Worm (Caenorhabditis elegans) whole organism, early embryonic: Measurements from ENCODE around the gene W03G11.4.

Experiments
- F13C5.2 ChIP-seq: sonication (generic microtip); optimal IDR thresholded peaks from 2 replicates; lab custom pipeline; 2017; ENCODE audit warnings: mild to moderate bottlenecking, missing genetic modification characterization, inconsistent platforms, missing compliant biosample characterization
- aly-1 ChIP-seq: sonication (generic microtip); optimal IDR thresholded peaks from 2 replicates; lab custom pipeline; 2016; ENCODE audit warnings: missing genetic modification characterization, missing compliant biosample characterization
- ama-1 ChIP-seq: fragments of 150-350 bp; optimal IDR thresholded peaks from 2 replicates; lab custom pipeline; 2014
- hnd-1 ChIP-seq: sonication (generic microtip); optimal IDR thresholded peaks from 2 replicates; lab custom pipeline; 2016; ENCODE audit warnings: missing genetic modification characterization, missing compliant biosample characterization
- pes-1 ChIP-seq: fragments of 200-800 bp; sonication (Bioruptor generic); IDR thresholded peaks from 2 replicates; pipeline ENCODE4 v1.3.6; 2022; ENCODE audit warnings: missing genetic modification reagents, missing genetic modification characterization, missing compliant biosample characterization
- scrt-1 ChIP-seq: fragments of 200-800 bp; sonication (Bioruptor generic); IDR thresholded peaks from 2 replicates; pipeline ENCODE4 v1.3.6; 2022; ENCODE audit warnings: missing genetic modification characterization, missing compliant biosample characterization
- sea-1 ChIP-seq: fragments of 200-800 bp; sonication (Bioruptor generic); conservative IDR thresholded peaks from 2 replicates; pipeline ENCODE4 v1.3.6; 2022; ENCODE audit warnings: missing genetic modification characterization, missing compliant biosample characterization
- tra-4 ChIP-seq: sonication (generic microtip); optimal IDR thresholded peaks from 2 replicates; lab custom pipeline; 2017; ENCODE audit warnings: missing genetic modification characterization, missing compliant biosample characterization

DNA sequence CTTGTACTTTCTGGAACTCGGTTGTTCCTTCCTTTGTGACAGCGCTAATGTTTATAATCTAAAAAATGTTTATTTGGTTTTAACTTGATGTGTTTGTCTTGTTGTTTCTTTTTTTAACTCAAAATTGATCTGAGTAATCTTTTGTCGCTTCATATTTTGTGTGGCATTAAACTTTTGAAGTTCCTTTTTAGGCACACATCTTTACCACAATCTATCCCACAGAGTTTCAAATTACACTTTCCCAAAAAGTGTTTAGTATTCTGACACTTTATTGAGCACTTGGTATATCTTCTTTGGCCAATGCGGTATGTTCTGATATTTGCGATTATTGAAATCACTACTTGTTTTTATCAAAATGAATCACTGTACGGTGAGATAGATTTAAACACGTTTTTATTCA is 32.4 kb upstream of the W03G11.4 start, which contains the start of gene lgc-18:
- TF ChIP-seq ama-1 (no peak), F13C5.2 (tag; lab: Kevin White, UChicago) (no peak), tra-4 (tag; lab: Kevin White, UChicago) (no peak), sea-1 (GFP tag; lab: Robert Waterston, UW) (no peak), pes-1 (GFP tag; lab: Robert Waterston, UW) (no peak), scrt-1 (GFP tag; lab: Robert Waterston, UW) (no peak), aly-1 (tag; lab: Kevin White, UChicago) (no peak), hnd-1 (tag; lab: Kevin White, UChicago) (no peak)
